Worm (Caenorhabditis elegans) whole organism, mixed stage, embryonic: ENCODE results near the gene ugt-15.

Experiments used
- drap-1 ChIP-seq: fragments of 200-800 bp; sonication (Bioruptor generic); optimal IDR thresholded peaks from 3 replicates; lab custom pipeline; 2018; ENCODE audit warnings: mild to moderate bottlenecking, missing genetic modification characterization, missing compliant biosample characterization
- elt-3 ChIP-seq: fragments of 150-350 bp; optimal IDR thresholded peaks from 2 replicates; lab custom pipeline; 2014; ENCODE audit warnings: missing biosample characterization, missing genetic modification characterization
- mep-1 ChIP-seq: fragments of 150-350 bp; optimal IDR thresholded peaks from 2 replicates; lab custom pipeline; 2017; ENCODE audit warnings: missing biosample characterization, missing genetic modification reagents, missing genetic modification characterization, inconsistent platforms
- nhr-12 ChIP-seq: fragments of 150-350 bp; optimal IDR thresholded peaks from 2 replicates; lab custom pipeline; 2014; ENCODE audit warnings: missing biosample characterization, missing genetic modification characterization
- pha-4 ChIP-seq: fragments of 150-350 bp; optimal IDR thresholded peaks from 2 replicates; lab custom pipeline; 2018; ENCODE audit warnings: missing biosample characterization, missing genetic modification reagents, missing genetic modification characterization

DNA sequence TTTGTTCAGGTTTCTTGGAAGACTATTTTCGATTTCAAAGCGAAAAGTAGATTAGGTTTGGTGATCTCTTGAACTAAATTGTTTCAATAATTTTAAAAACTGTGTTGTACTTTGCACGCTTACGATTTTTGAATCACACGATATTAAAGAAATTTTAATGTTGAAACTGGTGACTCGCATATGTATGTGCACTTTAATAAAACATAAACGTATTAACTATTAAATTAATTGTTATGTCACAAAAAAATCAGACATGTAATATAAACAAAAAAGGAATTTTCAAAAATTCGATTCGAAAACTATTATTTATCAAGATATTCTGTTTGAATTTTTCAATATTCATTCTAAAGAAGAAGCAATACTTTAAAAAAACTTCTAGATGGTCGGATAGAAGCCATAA, at the start of gene ugt-15:
- TF ChIP-seq drap-1 (GFP tag; lab: Kevin White, UChicago) = no peak
- no peak for TF ChIP-seq pha-4
- TF ChIP-seq mep-1 (tag; lab: Kevin White, UChicago) = no peak
- TF ChIP-seq elt-3 (tag; lab: Kevin White, UChicago) = no peak
- no peak for TF ChIP-seq nhr-12 (tag; lab: Kevin White, UChicago)
